Worm (Caenorhabditis elegans): Measurements from ENCODE around the gene mtre-1.

Gene mtre-1

DNA sequence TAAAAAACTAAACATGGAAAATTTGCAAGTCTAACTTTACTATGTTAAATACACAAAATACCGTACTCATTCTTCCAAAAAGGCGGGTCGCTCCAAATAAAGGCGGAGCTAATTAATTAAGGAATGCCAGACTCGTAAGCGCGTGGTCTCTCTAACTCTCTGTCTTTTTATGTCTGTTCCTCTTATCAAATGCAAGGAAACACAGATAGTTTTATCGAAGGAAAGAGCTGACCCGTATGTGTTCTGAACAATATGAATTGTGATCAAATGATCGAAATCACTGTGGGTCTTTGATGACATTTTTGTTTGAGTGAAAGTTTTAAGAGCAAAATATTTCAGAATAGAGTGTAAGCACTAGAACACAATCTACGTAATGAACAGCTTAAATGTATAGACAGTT lies 48.9 kb downstream of the mtre-1 start (continued):
- no peak for TF ChIP-seq saeg-2 (GFP tag; IDR thresholded peaks at IDR 0.05)
- peak; percentile 48 for TF ChIP-seq nhr-28 (tag; optimal IDR thresholded peaks at IDR 0.05)
- TF ChIP-seq pqm-1 (tag; optimal IDR thresholded peaks at IDR 0.05), result peak; percentile 68
- no peak for TF ChIP-seq duxl-1 (tag; optimal IDR thresholded peaks at IDR 0.05; ENCODE audit: poor library complexity)
- no peak for TF ChIP-seq R02D3.7 (tag; optimal IDR thresholded peaks at IDR 0.05)
- no peak for TF ChIP-seq ZK546.5 (tag; optimal IDR thresholded peaks at IDR 0.05)
- TF ChIP-seq nhr-10 (tag; optimal IDR thresholded peaks at IDR 0.05), result no peak
- TF ChIP-seq hmg-1.1 (GFP tag; IDR thresholded peaks at IDR 0.05), result no peak
- TF ChIP-seq dmd-8 (GFP tag; IDR thresholded peaks at IDR 0.05), result no peak
- TF ChIP-seq nhr-41 (GFP tag; IDR thresholded peaks at IDR 0.05), result no peak
- TF ChIP-seq lin-1 (GFP tag; IDR thresholded peaks at IDR 0.05), result no peak
- TF ChIP-seq zag-1 (tag; optimal IDR thresholded peaks at IDR 0.05), result no peak
- TF ChIP-seq tra-1 (GFP tag; IDR thresholded peaks at IDR 0.05), result 0 out of 2 replicates have a peak, but pooled peaks have one; percentile 33
- peak; percentile 49 for TF ChIP-seq nhr-48 (tag; optimal IDR thresholded peaks at IDR 0.05)
- TF ChIP-seq nhr-77 (tag; optimal IDR thresholded peaks at IDR 0.05), result no peak
- no peak for TF ChIP-seq ZK337.2 (GFP tag; IDR thresholded peaks at IDR 0.05)
- no peak for TF ChIP-seq ceh-82 (tag; optimal IDR thresholded peaks at IDR 0.05)
- no peak for TF ChIP-seq lir-3 (tag; optimal IDR thresholded peaks at IDR 0.05)
- no peak for TF ChIP-seq cey-2 (tag; optimal IDR thresholded peaks at IDR 0.05; ENCODE audit: borderline replicate concordance, insufficient read depth)
- no peak for TF ChIP-seq mxl-2 (GFP tag; conservative IDR thresholded peaks at IDR 0.05)
- no peak for TF ChIP-seq rbr-2 (tag; optimal IDR thresholded peaks at IDR 0.05)
- TF ChIP-seq ceh-62 (tag; optimal IDR thresholded peaks at IDR 0.05), result no peak
- TF ChIP-seq nhr-11 (tag; optimal IDR thresholded peaks at IDR 0.05), result no peak
- no peak for TF ChIP-seq Y75B8A.6 (GFP tag; IDR thresholded peaks at IDR 0.05)
- TF ChIP-seq nhr-42 (GFP tag; IDR thresholded peaks at IDR 0.05), result no peak
- no peak for TF ChIP-seq lim-7 (GFP tag; IDR thresholded peaks at IDR 0.05)
- no peak for TF ChIP-seq egl-27 (tag; optimal IDR thresholded peaks at IDR 0.05)
- TF ChIP-seq lin-38 (GFP tag; IDR thresholded peaks at IDR 0.05), result no peak
- no peak for TF ChIP-seq F37D6.2 (tag; optimal IDR thresholded peaks at IDR 0.05)
- TF ChIP-seq hlh-30 (tag; optimal IDR thresholded peaks at IDR 0.05; ENCODE audit: insufficient read depth), result peak; percentile 66
- no peak for TF ChIP-seq ama-1 (optimal IDR thresholded peaks at IDR 0.05)
- no peak for TF ChIP-seq daf-19 (GFP tag; conservative IDR thresholded peaks at IDR 0.05)
- no peak for TF ChIP-seq nhr-6 (tag; optimal IDR thresholded peaks at IDR 0.05)
- TF ChIP-seq dmd-9 (GFP tag; IDR thresholded peaks at IDR 0.05), result no peak
- no peak for TF ChIP-seq Y5F2A.4 (GFP tag; optimal IDR thresholded peaks at IDR 0.05)
- TF ChIP-seq php-3 (GFP tag; IDR thresholded peaks at IDR 0.05), result 0 out of 2 replicates have a peak, but pooled peaks have one; percentile 6
- TF ChIP-seq lin-29 (GFP tag; IDR thresholded peaks at IDR 0.05), result no peak
- TF ChIP-seq F49E8.2 (tag; optimal IDR thresholded peaks at IDR 0.05; ENCODE audit: borderline replicate concordance), result no peak
- TF ChIP-seq nhr-237 (tag; optimal IDR thresholded peaks at IDR 0.05), result no peak
- TF ChIP-seq ces-1 (GFP tag; optimal IDR thresholded peaks at IDR 0.05), result no peak
- no peak for TF ChIP-seq aha-1 (tag)
- no peak for TF ChIP-seq vab-7 (GFP tag; IDR thresholded peaks at IDR 0.05)
- TF ChIP-seq gei-8 (GFP tag; optimal IDR thresholded peaks at IDR 0.05), result no peak
- no peak for TF ChIP-seq ceh-32 (tag; optimal IDR thresholded peaks at IDR 0.05; ENCODE audit: poor library complexity)
- no peak for TF ChIP-seq nhr-25 (tag; optimal IDR thresholded peaks at IDR 0.05; ENCODE audit: borderline replicate concordance, insufficient read depth)
- no peak for TF ChIP-seq daf-12 (tag; optimal IDR thresholded peaks at IDR 0.05)

Data from whole organism, L4 larva.